Fruit fly (Drosophila melanogaster) whole organism, prepupa: ENCODE measurements around the gene tai.

Source experiments
- Blimp-1 ChIP-seq: fragments of 200-800 bp; sonication (Bioruptor generic); optimal IDR thresholded peaks from 3 replicates; lab custom pipeline; 2017; ENCODE audit warnings: missing biosample characterization, missing genetic modification characterization, mild to moderate bottlenecking, moderate library complexity, missing genetic modification reagents
- CG10631 ChIP-seq: fragments of 200-800 bp; sonication (Bioruptor generic); optimal IDR thresholded peaks from 2 replicates; lab custom pipeline; 2016; ENCODE audit warnings: missing biosample characterization, missing genetic modification characterization
- CG10669 ChIP-seq: fragments of 200-800 bp; sonication (Bioruptor generic); optimal IDR thresholded peaks from 3 replicates; lab custom pipeline; 2018; ENCODE audit warnings: missing biosample characterization, mild to moderate bottlenecking, missing genetic modification characterization, moderate library complexity
- CG11762 ChIP-seq: fragments of 200-800 bp; sonication (Bioruptor generic); optimal IDR thresholded peaks from 3 replicates; lab custom pipeline; 2016; ENCODE audit warnings: missing biosample characterization, missing genetic modification characterization; ENCODE audit not compliant: insufficient read depth
- CG3032 ChIP-seq: fragments of 200-800 bp; optimal IDR thresholded peaks from 2 replicates; lab custom pipeline; 2019; ENCODE audit warnings: missing biosample characterization, mild to moderate bottlenecking, missing genetic modification characterization, moderate library complexity
- CG32006 ChIP-seq: fragments of 200-800 bp; sonication (Bioruptor generic); optimal IDR thresholded peaks from 3 replicates; lab custom pipeline; 2017; ENCODE audit warnings: missing biosample characterization, mild to moderate bottlenecking, missing genetic modification characterization
- CG3919 ChIP-seq: fragments of 200-800 bp; sonication (Bioruptor generic); optimal IDR thresholded peaks from 3 replicates; lab custom pipeline; 2016; ENCODE audit warnings: missing biosample characterization, missing genetic modification characterization
- CG6163 ChIP-seq: fragments of 200-800 bp; sonication (Bioruptor generic); IDR thresholded peaks from 3 replicates; pipeline ENCODE4 v1.3.6; 2022; ENCODE audit warnings: missing biosample characterization, missing genetic modification characterization
- CG6276 ChIP-seq: fragments of 200-800 bp; sonication (Bioruptor generic); optimal IDR thresholded peaks from 2 replicates; lab custom pipeline; 2017; ENCODE audit warnings: missing biosample characterization, mild to moderate bottlenecking, missing genetic modification characterization
- CG6808 ChIP-seq: fragments of 200-800 bp; sonication (Bioruptor generic); optimal IDR thresholded peaks from 3 replicates; lab custom pipeline; 2017; ENCODE audit warnings: missing biosample characterization, missing genetic modification characterization, mild to moderate bottlenecking, moderate library complexity, missing genetic modification reagents
- CG6854 ChIP-seq: fragments of 200-800 bp; sonication (Bioruptor generic); optimal IDR thresholded peaks from 2 replicates; lab custom pipeline; 2017; ENCODE audit warnings: missing biosample characterization, mild to moderate bottlenecking, missing genetic modification characterization
- CG8119 ChIP-seq: fragments of 200-800 bp; sonication (Bioruptor generic); IDR thresholded peaks from 3 replicates; pipeline ENCODE4 v1.3.6; 2022; ENCODE audit warnings: missing biosample characterization, missing genetic modification characterization
- CG8319 ChIP-seq: fragments of 200-800 bp; sonication (Bioruptor generic); optimal IDR thresholded peaks from 3 replicates; lab custom pipeline; 2016; ENCODE audit warnings: missing biosample characterization, missing genetic modification characterization
- CG8632 ChIP-seq: fragments of 200-800 bp; sonication (Bioruptor generic); optimal IDR thresholded peaks from 3 replicates; lab custom pipeline; 2016; ENCODE audit warnings: missing biosample characterization, missing genetic modification characterization
- Ets21C ChIP-seq: fragments of 200-800 bp; sonication (Bioruptor generic); optimal IDR thresholded peaks from 3 replicates; lab custom pipeline; 2016; ENCODE audit warnings: missing biosample characterization, missing genetic modification characterization
- Hr38 ChIP-seq: sonication (Bioruptor generic); optimal IDR thresholded peaks from 2 replicates; lab custom pipeline; 2016; ENCODE audit warnings: missing biosample characterization, missing genetic modification characterization
- Hr4 ChIP-seq: fragments of 200-800 bp; sonication (Bioruptor generic); optimal IDR thresholded peaks from 3 replicates; lab custom pipeline; 2016; ENCODE audit warnings: missing biosample characterization, missing genetic modification characterization
- Lpt ChIP-seq: fragments of 200-800 bp; sonication (Bioruptor generic); optimal IDR thresholded peaks from 3 replicates; lab custom pipeline; 2016; ENCODE audit warnings: missing biosample characterization, missing genetic modification characterization
- Met ChIP-seq: fragments of 200-800 bp; sonication (Bioruptor generic); optimal IDR thresholded peaks from 3 replicates; lab custom pipeline; 2016; ENCODE audit warnings: missing biosample characterization, missing genetic modification characterization
- Sox102F ChIP-seq: fragments of 200-800 bp; sonication (Bioruptor generic); optimal IDR thresholded peaks from 2 replicates; lab custom pipeline; 2016; ENCODE audit warnings: missing biosample characterization, mild to moderate bottlenecking, missing genetic modification characterization
- acj6 ChIP-seq: fragments of 200-800 bp; sonication (Bioruptor generic); optimal IDR thresholded peaks from 3 replicates; lab custom pipeline; 2016; ENCODE audit warnings: missing biosample characterization, missing genetic modification characterization
- dac ChIP-seq: fragments of 200-800 bp; sonication (Bioruptor generic); optimal IDR thresholded peaks from 2 replicates; lab custom pipeline; 2017; ENCODE audit warnings: missing biosample characterization, mild to moderate bottlenecking, missing genetic modification characterization
- dsx ChIP-seq: fragments of 200-800 bp; optimal IDR thresholded peaks from 3 replicates; lab custom pipeline; 2019; ENCODE audit warnings: missing biosample characterization, mild to moderate bottlenecking, missing genetic modification characterization, moderate library complexity; ENCODE audit not compliant: poor library complexity, severe bottlenecking
- esn ChIP-seq: fragments of 200-800 bp; sonication (Bioruptor generic); optimal IDR thresholded peaks from 2 replicates; lab custom pipeline; 2016; ENCODE audit warnings: missing biosample characterization, mild to moderate bottlenecking, missing genetic modification characterization, moderate library complexity
- fd85E ChIP-seq: fragments of 200-800 bp; sonication (Bioruptor generic); optimal IDR thresholded peaks from 3 replicates; lab custom pipeline; 2016; ENCODE audit warnings: missing biosample characterization, missing genetic modification characterization
- fkh ChIP-seq: fragments of 200-800 bp; sonication (Bioruptor generic); optimal IDR thresholded peaks from 3 replicates; lab custom pipeline; 2017; ENCODE audit warnings: missing biosample characterization, mild to moderate bottlenecking, missing genetic modification characterization, moderate library complexity
- lz ChIP-seq: fragments of 200-800 bp; sonication (Bioruptor generic); optimal IDR thresholded peaks from 3 replicates; lab custom pipeline; 2016; ENCODE audit warnings: missing biosample characterization, missing genetic modification characterization
- salr ChIP-seq, 2 experiments: fragments of 200-800 bp; sonication (Bioruptor generic); optimal IDR thresholded peaks; 3 replicates each; lab custom pipeline; 2016 to 2018; ENCODE audit warnings: missing biosample characterization in 2 of 2, missing genetic modification characterization in 2 of 2, mild to moderate bottlenecking in 1 of 2
- svp ChIP-seq: fragments of 200-800 bp; sonication (Bioruptor generic); peaks from one replicate; lab custom pipeline; 2016; ENCODE audit warnings: missing biosample characterization, missing genetic modification characterization
- vri ChIP-seq: fragments of 200-800 bp; sonication (Bioruptor generic); optimal IDR thresholded peaks from 3 replicates; lab custom pipeline; 2016; ENCODE audit warnings: missing biosample characterization, mild to moderate bottlenecking, missing genetic modification characterization

tai gene

dm6 chr2L:9210864-9211701 lies 44.5 kb downstream of the tai start (continued):
- TF ChIP-seq CG8319 (GFP tag; lab: Kevin White, UChicago) (peak; percentile 85), fd85E (peak; percentile 29), Met (peak; percentile 98), dac (GFP tag; lab: Kevin White, UChicago) (peak; percentile 24), Lpt (GFP tag; lab: Kevin White, UChicago) (peak; percentile 75), Hr38 (GFP tag; lab: Kevin White, UChicago) (no peak), CG11762 (GFP tag; lab: Kevin White, UChicago) (peak; percentile 83), CG10631 (GFP tag; lab: Kevin White, UChicago) (peak; percentile 91), CG3919 (GFP tag; lab: Kevin White, UChicago) (peak; percentile 91), CG6163 (GFP tag; lab: Robert Waterston, UW) (peak; percentile 64; the same call in 1 of the 3 replicates), CG8632 (GFP tag; lab: Kevin White, UChicago) (peak; percentile 95), vri (GFP tag; lab: Kevin White, UChicago) (peak; percentile 89), CG10669 (GFP tag; lab: Kevin White, UChicago) (peak; percentile 89), CG8119 (GFP tag; lab: Robert Waterston, UW) (peak; percentile 84), CG6808 (GFP tag; lab: Kevin White, UChicago) (peak; percentile 88), CG32006 (GFP tag; lab: Kevin White, UChicago) (peak; percentile 83), Sox102F (GFP tag; lab: Kevin White, UChicago) (peak; percentile 94), Blimp-1 (GFP tag; lab: Kevin White, UChicago) (peak; percentile 95), salr (GFP tag; optimal IDR thresholded peaks at IDR 0.05; lab: Kevin White, UChicago) (peak; percentile 37 to 91), lz (GFP tag; lab: Kevin White, UChicago) (peak; percentile 91), esn (GFP tag; lab: Kevin White, UChicago) (peak; percentile 98)
- TF ChIP-seq, all 60 proteins: peak for 59

- peak; percentile 92 for TF ChIP-seq svp (GFP tag; lab: Kevin White, UChicago)
- TF ChIP-seq CG6808 (GFP tag; lab: Kevin White, UChicago): no peak
- TF ChIP-seq CG8119 (GFP tag; lab: Robert Waterston, UW): no peak
- peak; percentile 21 for TF ChIP-seq vri (GFP tag; lab: Kevin White, UChicago)
- no peak for TF ChIP-seq Lpt (GFP tag; lab: Kevin White, UChicago)
- TF ChIP-seq, all 60 proteins: peak for 2
Observed at dm6 chr2L:9213626-9214025, 47.0 kb downstream of the tai start.

- TF ChIP-seq svp (GFP tag; lab: Kevin White, UChicago) (peak; percentile 99), CG8319 (GFP tag; lab: Kevin White, UChicago) (no peak), CG6854 (no peak), CG3032 (tag; lab: Kevin White, UChicago) (no peak)
Observed at dm6 chr2L:9215899-9216298, 49.3 kb downstream of the tai start.

dm6 chr2L:9223266-9223665 lies 56.7 kb downstream of the tai start:
- TF ChIP-seq dsx (GFP tag; lab: Kevin White, UChicago) (no peak), acj6 (no peak), CG3919 (GFP tag; lab: Kevin White, UChicago) (no peak), fkh (no peak), Blimp-1 (GFP tag; lab: Kevin White, UChicago) (no peak), vri (GFP tag; lab: Kevin White, UChicago) (no peak), CG6276 (GFP tag; lab: Kevin White, UChicago) (no peak), CG32006 (GFP tag; lab: Kevin White, UChicago) (no peak), Hr4 (GFP tag; lab: Kevin White, UChicago) (no peak), Ets21C (GFP tag; lab: Kevin White, UChicago) (no peak)
